Worm (Caenorhabditis elegans): Measurements from ENCODE around the gene trr-1.
"Not testable (repeated sequence)": the region's sequence is repeated elsewhere in the genome, so short reads cannot be mapped to it uniquely, and the experiment has no call there.

trr-1 gene

ce11 chrII:11675877-11676473 is at the start of gene trr-1, which contains the start of gene C47D12.2:
trr-1 (minus strand) TSS chrII:11675927.
C47D12.2 (plus strand) TSS chrII:11676306.
- TF ChIP-seq unc-62 (GFP tag; optimal IDR thresholded peaks at IDR 0.05): no peak

- no peak for TF ChIP-seq unc-62 (GFP tag; optimal IDR thresholded peaks at IDR 0.05)
These were observed 48.6 kb upstream of the trr-1 start for ce11 chrII:11724362-11724761.

ce11 chrII:11723904-11724303 is 48.2 kb upstream of the trr-1 start, which contains the start of gene ldh-1:
ldh-1 (plus strand) TSS chrII:11724204.
- no peak for TF ChIP-seq unc-62 (GFP tag; optimal IDR thresholded peaks at IDR 0.05)

ce11 chrII:11722164-11722563 is 46.4 kb upstream of the trr-1 start:
- no peak for TF ChIP-seq unc-62 (GFP tag; optimal IDR thresholded peaks at IDR 0.05)

ce11 chrII:11721604-11722003 is 45.9 kb upstream of the trr-1 start:
- no peak for TF ChIP-seq unc-62 (GFP tag; optimal IDR thresholded peaks at IDR 0.05)

- TF ChIP-seq unc-62 (GFP tag; optimal IDR thresholded peaks at IDR 0.05): no peak
These were observed 45.1 kb upstream of the trr-1 start for ce11 chrII:11720819-11721218.

- TF ChIP-seq unc-62 (GFP tag; optimal IDR thresholded peaks at IDR 0.05): no peak
These were observed 44.4 kb upstream of the trr-1 start, which contains the start of gene F13D12.3 for ce11 chrII:11720102-11720501. F13D12.3 (plus strand) TSS chrII:11720402.

ce11 chrII:11719533-11719932 is 43.8 kb upstream of the trr-1 start:
- TF ChIP-seq unc-62 (GFP tag; optimal IDR thresholded peaks at IDR 0.05): no peak

ce11 chrII:11714728-11715127 is 39.0 kb upstream of the trr-1 start:
- TF ChIP-seq unc-62 (GFP tag; optimal IDR thresholded peaks at IDR 0.05): no peak

ce11 chrII:11713569-11713968 is 37.8 kb upstream of the trr-1 start, which contains the start of gene F13D12.10:
F13D12.10 (plus strand) TSS chrII:11713799.
- no peak for TF ChIP-seq unc-62 (GFP tag; optimal IDR thresholded peaks at IDR 0.05)

- TF ChIP-seq unc-62 (GFP tag; optimal IDR thresholded peaks at IDR 0.05): no peak
These were observed 35.0 kb upstream of the trr-1 start for ce11 chrII:11710771-11711170.

- no peak for TF ChIP-seq unc-62 (GFP tag; optimal IDR thresholded peaks at IDR 0.05)
These were observed 33.7 kb upstream of the trr-1 start, which contains the start of gene fcmt-1 for ce11 chrII:11709464-11709863. fcmt-1 (minus strand) TSS chrII:11709564.

ce11 chrII:11705787-11706186 is 30.1 kb upstream of the trr-1 start, which contains the start of gene VF13D12L.3:
VF13D12L.3 (plus strand) TSS chrII:11706009.
- no peak for TF ChIP-seq unc-62 (GFP tag; optimal IDR thresholded peaks at IDR 0.05)

ce11 chrII:11700635-11701034 is 24.9 kb upstream of the trr-1 start:
- TF ChIP-seq unc-62 (GFP tag; optimal IDR thresholded peaks at IDR 0.05): no peak

ce11 chrII:11700200-11700599 is 24.5 kb upstream of the trr-1 start, which contains the start of gene inos-1:
inos-1 (minus strand) TSS chrII:11700300.
- no peak for TF ChIP-seq unc-62 (GFP tag; optimal IDR thresholded peaks at IDR 0.05)

ce11 chrII:11695945-11696270 is 20.2 kb upstream of the trr-1 start, which contains the start of gene xpf-1:
xpf-1 (plus strand) TSS chrII:11696171.
- no peak for TF ChIP-seq unc-62 (GFP tag; optimal IDR thresholded peaks at IDR 0.05)

- TF ChIP-seq unc-62 (GFP tag; optimal IDR thresholded peaks at IDR 0.05): not testable (repeated sequence)
These were observed 19.6 kb upstream of the trr-1 start, which contains the start of gene tars-1 for ce11 chrII:11695161-11695944. tars-1 (minus strand) TSS chrII:11695657.

Data from whole organism, dauer.